Fruit fly (Drosophila melanogaster): ENCODE results near the gene gammaSnap2.

gammaSnap2 gene

DNA sequence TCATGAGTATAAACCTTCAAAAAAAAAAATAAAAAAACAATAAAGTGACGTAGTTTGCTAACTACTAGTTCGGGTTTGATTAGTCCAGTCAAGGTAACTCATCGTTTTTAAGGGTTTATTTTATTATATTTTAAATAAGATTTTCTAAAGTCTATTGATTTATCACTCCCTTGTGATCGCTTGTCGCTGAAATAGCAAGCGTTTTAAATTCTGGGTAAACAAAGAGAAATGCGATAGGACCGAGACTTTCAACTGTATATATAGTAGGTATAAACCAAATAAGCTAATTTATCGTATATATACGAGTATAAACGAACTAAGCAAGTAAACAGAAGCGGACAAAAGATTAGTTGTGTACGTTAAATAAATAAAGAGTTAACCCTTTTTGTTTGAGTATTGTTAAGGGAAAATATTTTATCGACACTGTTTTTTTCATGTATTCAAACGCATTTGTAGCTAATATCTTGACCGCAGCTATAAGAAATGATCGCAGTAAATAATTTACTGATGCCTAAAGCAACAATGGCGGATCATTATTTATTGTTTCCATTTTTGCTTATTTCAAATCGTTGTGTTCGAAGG, 47.4 kb upstream of the gammaSnap2 start (continued):
- TF ChIP-seq insv (GFP tag; optimal IDR thresholded peaks at IDR 0.05) (no peak), usp (GFP tag; optimal IDR thresholded peaks at IDR 0.05) (no peak), Sry-β (GFP tag; optimal IDR thresholded peaks at IDR 0.05) (no peak), Mad (GFP tag; optimal IDR thresholded peaks at IDR 0.05) (no peak), phol (tag; optimal IDR thresholded peaks at IDR 0.05) (no peak), ase (GFP tag; IDR thresholded peaks at IDR 0.05) (no peak), vvl (GFP tag; IDR thresholded peaks at IDR 0.05) (peak; percentile 46; the same call in 1 of the 2 replicates), Dip2 (GFP tag; IDR thresholded peaks at IDR 0.05) (no peak), CG12942 (GFP tag; optimal IDR thresholded peaks at IDR 0.05) (no peak), CG2712 (tag; optimal IDR thresholded peaks at IDR 0.05) (no peak), E2f2 (GFP tag; IDR thresholded peaks at IDR 0.05) (no peak), Blimp-1 (GFP tag; optimal IDR thresholded peaks at IDR 0.05) (no peak), CG11696 (GFP tag; IDR thresholded peaks at IDR 0.05) (peak; percentile 71), CG3065 (GFP tag; optimal IDR thresholded peaks at IDR 0.05) (no peak), Bgb (GFP tag; IDR thresholded peaks at IDR 0.05; ENCODE audit: partially characterized antibody) (no peak), CG13424 (tag; optimal IDR thresholded peaks at IDR 0.05) (no peak), CG6813 (GFP tag; optimal IDR thresholded peaks at IDR 0.05) (no peak), B-H1 (GFP tag; IDR thresholded peaks at IDR 0.05) (no peak), C15 (GFP tag; IDR thresholded peaks at IDR 0.05) (no peak), odd (GFP tag; optimal IDR thresholded peaks at IDR 0.05) (peak; percentile 19), sisA (GFP tag; IDR thresholded peaks at IDR 0.05) (no peak), unc-4 (GFP tag; IDR thresholded peaks at IDR 0.05; ENCODE audit: partially characterized antibody) (no peak), CG10209 (GFP tag; optimal IDR thresholded peaks at IDR 0.05) (peak; percentile 21), ato (GFP tag; IDR thresholded peaks at IDR 0.05; ENCODE audit: partially characterized antibody) (no peak), tgo (GFP tag; IDR thresholded peaks at IDR 0.05) (no peak), dan (GFP tag; IDR thresholded peaks at IDR 0.05) (no peak), CG9215 (GFP tag; IDR thresholded peaks at IDR 0.05) (no peak), wek (GFP tag; optimal IDR thresholded peaks at IDR 0.05) (peak; percentile 46), CG6791 (GFP tag; IDR thresholded peaks at IDR 0.05; ENCODE audit: partially characterized antibody) (no peak), CTCF (GFP tag; optimal IDR thresholded peaks at IDR 0.05) (no peak), CG7786 (GFP tag; optimal IDR thresholded peaks at IDR 0.05) (peak; percentile 28), Xbp1 (GFP tag; optimal IDR thresholded peaks at IDR 0.05) (peak; percentile 44), eyg (GFP tag; optimal IDR thresholded peaks at IDR 0.05) (no peak), unpg (GFP tag; optimal IDR thresholded peaks at IDR 0.05) (peak; percentile 66), CG1647 (GFP tag; optimal IDR thresholded peaks at IDR 0.05) (no peak), CG13123 (GFP tag; optimal IDR thresholded peaks at IDR 0.05) (peak; percentile 38), cas (GFP tag; IDR thresholded peaks at IDR 0.05) (no peak), CG4707 (GFP tag; optimal IDR thresholded peaks at IDR 0.05) (no peak), CG3281 (GFP tag; optimal IDR thresholded peaks at IDR 0.05) (peak; percentile 29), CG33213 (GFP tag; optimal IDR thresholded peaks at IDR 0.05) (peak; percentile 31), Gug (GFP tag; IDR thresholded peaks at IDR 0.05) (no peak), CG10366 (GFP tag; IDR thresholded peaks at IDR 0.05) (peak; percentile 33), rib (GFP tag; IDR thresholded peaks at IDR 0.05) (no peak), Camta (GFP tag; optimal IDR thresholded peaks at IDR 0.05) (peak; percentile 39), prd (optimal IDR thresholded peaks at IDR 0.05) (no peak), prd (GFP tag; IDR thresholded peaks at IDR 0.05) (peak; percentile 26; the same call in 2 of the 3 replicates), ssp (GFP tag; IDR thresholded peaks at IDR 0.05) (no peak), twi (tag; optimal IDR thresholded peaks at IDR 0.05) (no peak), zfh2 (GFP tag; optimal IDR thresholded peaks at IDR 0.05) (no peak), pb (GFP tag; optimal IDR thresholded peaks at IDR 0.05) (no peak), Hr3 (GFP tag; optimal IDR thresholded peaks at IDR 0.05) (no peak), Nf-YA (GFP tag; IDR thresholded peaks at IDR 0.05) (no peak), CG10321 (GFP tag; IDR thresholded peaks at IDR 0.05) (no peak)

Measured in whole organism, embryonic.